Fruit fly (Drosophila melanogaster): ENCODE results near the gene CG12111.

CG12111 gene

DNA sequence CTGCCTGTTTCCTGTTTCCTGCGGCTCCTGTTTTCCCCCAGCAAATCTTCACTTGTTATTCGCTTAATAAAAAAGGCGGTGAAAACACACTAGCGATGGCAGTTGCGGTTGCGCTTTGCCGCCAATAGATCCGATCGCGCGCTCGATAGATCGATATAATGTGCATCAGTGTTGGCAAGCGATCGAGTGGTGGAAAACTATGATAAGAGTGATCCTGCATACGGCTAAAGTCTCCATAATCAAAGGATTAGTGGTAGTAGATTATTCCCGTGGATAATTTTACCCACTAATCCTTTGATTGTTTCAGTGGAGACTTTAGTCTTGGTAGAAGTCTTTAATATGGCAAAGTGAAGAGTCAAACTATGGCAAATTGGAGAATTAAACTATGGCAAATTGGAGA is 35.5 kb upstream of the CG12111 start, which contains the start of gene Caf1-180 (continued):
- TF ChIP-seq CG12942 (GFP tag; optimal IDR thresholded peaks at IDR 0.05) (peak; percentile 20), gsb-n (tag; optimal IDR thresholded peaks at IDR 0.05) (no peak), CG11456 (GFP tag; IDR thresholded peaks at IDR 0.05) (peak; percentile 49; the same call in 1 of the 3 replicates), CG8290 (GFP tag; optimal IDR thresholded peaks at IDR 0.05) (peak; percentile 36), CG8290 (tag; optimal IDR thresholded peaks at IDR 0.05) (peak in 1 of 2 experiments; percentile 8), BEAF-32 (GFP tag; optimal IDR thresholded peaks at IDR 0.05) (peak; percentile 91), wek (GFP tag; optimal IDR thresholded peaks at IDR 0.05) (no peak), pb (GFP tag; optimal IDR thresholded peaks at IDR 0.05) (no peak), CG13296 (GFP tag; optimal IDR thresholded peaks at IDR 0.05) (no peak), Lpt (GFP tag; optimal IDR thresholded peaks at IDR 0.05) (no peak), dm (GFP tag; optimal IDR thresholded peaks at IDR 0.05) (no peak), CG1602 (GFP tag; optimal IDR thresholded peaks at IDR 0.05) (no peak), CG9727 (GFP tag; optimal IDR thresholded peaks at IDR 0.05) (no peak), HmgD (GFP tag; optimal IDR thresholded peaks at IDR 0.05) (peak; percentile 56), pum (GFP tag; optimal IDR thresholded peaks at IDR 0.05) (no peak), sr (GFP tag; IDR thresholded peaks at IDR 0.05) (no peak), CG33557 (GFP tag; optimal IDR thresholded peaks at IDR 0.05) (no peak), Antp (GFP tag; optimal IDR thresholded peaks at IDR 0.05) (peak; percentile 42), CG8765 (GFP tag; IDR thresholded peaks at IDR 0.05) (no peak), kni (GFP tag; optimal IDR thresholded peaks at IDR 0.05) (no peak), sc (optimal IDR thresholded peaks at IDR 0.05) (no peak), sc (GFP tag; optimal IDR thresholded peaks at IDR 0.05) (no peak), CTCF (GFP tag; optimal IDR thresholded peaks at IDR 0.05) (peak; percentile 65), Pdp1 (GFP tag; optimal IDR thresholded peaks at IDR 0.05) (no peak), tup (GFP tag; optimal IDR thresholded peaks at IDR 0.05) (no peak), ttk (GFP tag; IDR thresholded peaks at IDR 0.05) (no peak), Bdp1 (GFP tag; optimal IDR thresholded peaks at IDR 0.05) (no peak), Tbp (GFP tag; optimal IDR thresholded peaks at IDR 0.05) (no peak), CkIIα-i1 (GFP tag; IDR thresholded peaks at IDR 0.05) (no peak), CG9876 (GFP tag; optimal IDR thresholded peaks at IDR 0.05) (peak; percentile 18), Gsc (GFP tag; IDR thresholded peaks at IDR 0.05) (no peak), CG16815 (GFP tag; optimal IDR thresholded peaks at IDR 0.05) (no peak), CG10366 (GFP tag; IDR thresholded peaks at IDR 0.05) (no peak), odd (GFP tag; optimal IDR thresholded peaks at IDR 0.05) (no peak), tgo (GFP tag; IDR thresholded peaks at IDR 0.05) (no peak), org-1 (GFP tag; optimal IDR thresholded peaks at IDR 0.05) (no peak), slbo (GFP tag; IDR thresholded peaks at IDR 0.05) (peak; percentile 64), CG7839 (tag; optimal IDR thresholded peaks at IDR 0.05) (no peak), CG15073 (GFP tag; optimal IDR thresholded peaks at IDR 0.05) (no peak), CG2199 (GFP tag; IDR thresholded peaks at IDR 0.05) (no peak), CG6683 (GFP tag; optimal IDR thresholded peaks at IDR 0.05) (no peak), CG17359 (tag; optimal IDR thresholded peaks at IDR 0.05) (no peak), CG9437 (GFP tag; optimal IDR thresholded peaks at IDR 0.05) (no peak), Opbp (GFP tag; IDR thresholded peaks at IDR 0.05; ENCODE audit: partially characterized antibody) (peak; percentile 88), CG32767 (GFP tag; IDR thresholded peaks at IDR 0.05) (no peak), dimm (GFP tag; IDR thresholded peaks at IDR 0.05) (no peak), pfk (GFP tag; optimal IDR thresholded peaks at IDR 0.05) (no peak), CG18011 (GFP tag; optimal IDR thresholded peaks at IDR 0.05) (no peak), B-H2 (GFP tag; optimal IDR thresholded peaks at IDR 0.05) (no peak), CG17385 (GFP tag; optimal IDR thresholded peaks at IDR 0.05) (no peak), Ssrp (tag; optimal IDR thresholded peaks at IDR 0.05) (no peak), tin (GFP tag; optimal IDR thresholded peaks at IDR 0.05) (no peak), gcm2 (GFP tag; optimal IDR thresholded peaks at IDR 0.05) (no peak), Side (GFP tag; optimal IDR thresholded peaks at IDR 0.05) (no peak)

Data from whole organism, embryonic.